Fruit fly (Drosophila melanogaster) whole organism, embryonic: Measurements from ENCODE around the gene CG10804.
A peak's percentile ranks its signal among the peaks of the same experiment; 100 is the strongest.

Experiments
- ATbp ChIP-seq: fragments of 200-800 bp; sonication (Bioruptor generic); optimal IDR thresholded peaks from 2 replicates; lab custom pipeline; 2017; ENCODE audit warnings: missing biosample characterization, mild to moderate bottlenecking, missing genetic modification characterization, missing genetic modification reagents
- Atf-2 ChIP-seq: fragments of 200-800 bp; sonication (Bioruptor generic); optimal IDR thresholded peaks from 2 replicates; lab custom pipeline; 2016; ENCODE audit warnings: missing biosample characterization, missing genetic modification characterization
- CG11093 ChIP-seq: fragments of 200-800 bp; sonication (Bioruptor generic); IDR thresholded peaks from 3 replicates; pipeline ENCODE4 v1.3.6; 2022; ENCODE audit warnings: missing biosample characterization, missing genetic modification characterization
- CG11456 ChIP-seq: fragments of 200-800 bp; sonication (Bioruptor generic); IDR thresholded peaks from 3 replicates; pipeline ENCODE4 v1.3.6; 2022; ENCODE audit warnings: missing biosample characterization, missing genetic modification characterization
- CG13775 ChIP-seq: fragments of 200-800 bp; sonication (Bioruptor generic); optimal IDR thresholded peaks from 3 replicates; lab custom pipeline; 2017; ENCODE audit warnings: missing biosample characterization, mild to moderate bottlenecking, missing genetic modification characterization
- CG15073 ChIP-seq: fragments of 200-800 bp; sonication (Bioruptor generic); optimal IDR thresholded peaks from 2 replicates; lab custom pipeline; 2016; ENCODE audit warnings: missing biosample characterization, missing genetic modification characterization
- CG15479 ChIP-seq: fragments of 200-800 bp; sonication (Bioruptor generic); optimal IDR thresholded peaks from 3 replicates; lab custom pipeline; 2019; ENCODE audit warnings: missing biosample characterization, mild to moderate bottlenecking, missing genetic modification characterization, moderate library complexity
- CG15601 ChIP-seq: fragments of 200-800 bp; sonication (Bioruptor generic); optimal IDR thresholded peaks from 3 replicates; lab custom pipeline; 2019; ENCODE audit warnings: missing biosample characterization, mild to moderate bottlenecking, missing genetic modification characterization, moderate library complexity
- CG17361 ChIP-seq: fragments of 200-800 bp; sonication (Bioruptor generic); IDR thresholded peaks from 3 replicates; pipeline ENCODE4 v1.3.6; 2022; ENCODE audit warnings: missing biosample characterization, missing genetic modification characterization
- CG17612 ChIP-seq: fragments of 200-800 bp; sonication (Bioruptor generic); IDR thresholded peaks from 2 replicates; pipeline ENCODE4 v1.3.6; 2022; ENCODE audit warnings: missing biosample characterization, missing genetic modification characterization
- CG17829 ChIP-seq: fragments of 200-800 bp; optimal IDR thresholded peaks from 2 replicates; lab custom pipeline; 2019; ENCODE audit warnings: missing biosample characterization, mild to moderate bottlenecking, missing genetic modification characterization, moderate library complexity
- CG17912 ChIP-seq: fragments of 200-800 bp; sonication (Bioruptor generic); optimal IDR thresholded peaks from 2 replicates; lab custom pipeline; 2018; ENCODE audit warnings: missing biosample characterization, mild to moderate bottlenecking, missing genetic modification characterization
- CG18262 ChIP-seq: fragments of 200-800 bp; optimal IDR thresholded peaks from 3 replicates; lab custom pipeline; 2019; ENCODE audit warnings: missing biosample characterization, mild to moderate bottlenecking, missing genetic modification characterization, moderate library complexity
- CG18764 ChIP-seq: fragments of 200-800 bp; sonication (Bioruptor generic); optimal IDR thresholded peaks from 3 replicates; lab custom pipeline; 2016; ENCODE audit warnings: missing biosample characterization, missing genetic modification characterization
- CG2129 ChIP-seq: fragments of 200-800 bp; sonication (Bioruptor generic); IDR thresholded peaks from 2 replicates; pipeline ENCODE4 v1.3.6; 2022; ENCODE audit warnings: missing biosample characterization, missing genetic modification characterization; ENCODE audit not compliant: partially characterized antibody
- CG2712 ChIP-seq: fragments of 200-800 bp; optimal IDR thresholded peaks from 3 replicates; lab custom pipeline; 2019; ENCODE audit warnings: missing biosample characterization, mild to moderate bottlenecking, missing genetic modification characterization, moderate library complexity
- CG2875 ChIP-seq: fragments of 200-800 bp; sonication (Bioruptor generic); optimal IDR thresholded peaks from 2 replicates; lab custom pipeline; 2017; ENCODE audit warnings: missing biosample characterization, mild to moderate bottlenecking, missing genetic modification characterization, missing genetic modification reagents
- CG31388 ChIP-seq: fragments of 200-800 bp; sonication (Bioruptor generic); optimal IDR thresholded peaks from 2 replicates; lab custom pipeline; 2016; ENCODE audit warnings: missing biosample characterization, missing genetic modification characterization
- CG32772 ChIP-seq: fragments of 200-800 bp; sonication (Bioruptor generic); IDR thresholded peaks from 2 replicates; pipeline ENCODE4 v1.3.6; 2022; ENCODE audit warnings: missing biosample characterization, missing genetic modification characterization
- CG34376 ChIP-seq: fragments of 200-800 bp; sonication (Bioruptor generic); optimal IDR thresholded peaks from 2 replicates; lab custom pipeline; 2018; ENCODE audit warnings: missing biosample characterization, mild to moderate bottlenecking, missing genetic modification characterization
- CG4328 ChIP-seq: fragments of 200-800 bp; sonication (Bioruptor generic); optimal IDR thresholded peaks from 3 replicates; lab custom pipeline; 2017; ENCODE audit warnings: missing biosample characterization, missing genetic modification reagents, missing genetic modification characterization
- CG6654 ChIP-seq: fragments of 200-800 bp; sonication (Bioruptor generic); optimal IDR thresholded peaks from 2 replicates; lab custom pipeline; 2017; ENCODE audit warnings: missing biosample characterization, mild to moderate bottlenecking, missing genetic modification characterization
- CG7928 ChIP-seq: fragments of 200-800 bp; sonication (Bioruptor generic); optimal IDR thresholded peaks from 2 replicates; lab custom pipeline; 2017; ENCODE audit warnings: missing biosample characterization, mild to moderate bottlenecking, missing genetic modification characterization
- CG9215 ChIP-seq: fragments of 200-800 bp; sonication (Bioruptor generic); IDR thresholded peaks from 2 replicates; pipeline ENCODE4 v1.3.6; 2022; ENCODE audit warnings: missing biosample characterization, missing genetic modification characterization
- Doc2 ChIP-seq: fragments of 200-800 bp; sonication (Bioruptor generic); IDR thresholded peaks from 2 replicates; pipeline ENCODE4 v1.3.6; 2022; ENCODE audit warnings: missing biosample characterization, missing genetic modification characterization
- Gsc ChIP-seq: fragments of 200-800 bp; sonication (Bioruptor generic); IDR thresholded peaks from 2 replicates; pipeline ENCODE4 v1.3.6; 2022; ENCODE audit warnings: missing biosample characterization, missing genetic modification characterization
- Mrtf ChIP-seq: fragments of 200-800 bp; sonication (Bioruptor generic); IDR thresholded peaks from 3 replicates; pipeline ENCODE4 v1.3.6; 2022; ENCODE audit warnings: missing biosample characterization, missing genetic modification characterization
- Oaz ChIP-seq: fragments of 200-800 bp; sonication (Bioruptor generic); IDR thresholded peaks from 2 replicates; pipeline ENCODE4 v1.3.6; 2022; ENCODE audit warnings: missing biosample characterization, missing genetic modification characterization
- Side ChIP-seq: fragments of 200-800 bp; sonication (Bioruptor generic); optimal IDR thresholded peaks from 2 replicates; lab custom pipeline; 2016; ENCODE audit warnings: missing biosample characterization, missing genetic modification characterization
- Tbp ChIP-seq: fragments of >200 bp; optimal IDR thresholded peaks from 2 replicates; lab custom pipeline; 2018; ENCODE audit warnings: missing biosample characterization, missing genetic modification characterization
- al ChIP-seq: fragments of 200-800 bp; sonication (Bioruptor generic); IDR thresholded peaks from 2 replicates; pipeline ENCODE4 v1.3.6; 2022; ENCODE audit warnings: missing biosample characterization, missing genetic modification characterization
- ase ChIP-seq: fragments of 200-800 bp; sonication (Bioruptor generic); IDR thresholded peaks from 3 replicates; pipeline ENCODE4 v1.3.6; 2022; ENCODE audit warnings: missing biosample characterization, missing genetic modification characterization
- ato ChIP-seq: fragments of 200-800 bp; sonication (Bioruptor generic); IDR thresholded peaks from 2 replicates; pipeline ENCODE4 v1.3.6; 2022; ENCODE audit warnings: missing biosample characterization, missing genetic modification characterization; ENCODE audit not compliant: partially characterized antibody
- bsh ChIP-seq, 2 experiments: fragments of 200-800 bp; sonication (Bioruptor generic); optimal IDR thresholded peaks; 2 replicates each; lab custom pipeline; 2017 to 2018; ENCODE audit warnings: mild to moderate bottlenecking in 2 of 2, missing biosample characterization in 2 of 2, missing genetic modification characterization in 2 of 2, moderate library complexity in 1 of 2
- cato ChIP-seq: fragments of 200-800 bp; sonication (Bioruptor generic); optimal IDR thresholded peaks from 2 replicates; lab custom pipeline; 2016; ENCODE audit warnings: missing biosample characterization, missing genetic modification characterization, borderline replicate concordance
- chm ChIP-seq: fragments of 200-800 bp; sonication (Bioruptor generic); IDR thresholded peaks from 2 replicates; pipeline ENCODE4 v1.3.6; 2022; ENCODE audit warnings: missing biosample characterization, missing genetic modification characterization
- chn ChIP-seq: fragments of 200-800 bp; sonication (Bioruptor generic); optimal IDR thresholded peaks from 2 replicates; lab custom pipeline; 2016; ENCODE audit warnings: missing biosample characterization, missing genetic modification characterization
- esg ChIP-seq: fragments of 200-800 bp; sonication (Bioruptor generic); conservative IDR thresholded peaks from 2 replicates; pipeline ENCODE4 v1.3.6; 2022; ENCODE audit warnings: missing biosample characterization, missing genetic modification characterization
- fu2 ChIP-seq: fragments of 200-800 bp; sonication (Bioruptor generic); optimal IDR thresholded peaks from 2 replicates; lab custom pipeline; 2016; ENCODE audit warnings: missing biosample characterization, missing genetic modification characterization
- gro ChIP-seq: fragments of 200-800 bp; sonication (Bioruptor generic); optimal IDR thresholded peaks from 2 replicates; lab custom pipeline; 2016; ENCODE audit warnings: missing biosample characterization, missing genetic modification characterization
- ham ChIP-seq: fragments of 200-800 bp; sonication (Bioruptor generic); IDR thresholded peaks from 2 replicates; pipeline ENCODE4 v1.3.6; 2022; ENCODE audit warnings: missing biosample characterization, missing genetic modification characterization
- jigr1 ChIP-seq: fragments of 200-800 bp; sonication (Bioruptor generic); IDR thresholded peaks from 3 replicates; pipeline ENCODE4 v1.3.6; 2022; ENCODE audit warnings: missing biosample characterization, missing genetic modification characterization
- lov ChIP-seq, 2 experiments: fragments of 200-800 bp in 1 of 2; fragments of >200 bp in 1 of 2; sonication (Bioruptor generic) in 1 of 2; IDR thresholded peaks in 1 of 2; optimal IDR thresholded peaks in 1 of 2; 2 replicates in 1 of 2; 3 replicates in 1 of 2; pipeline versions ENCODE4 v1.3.6 to Lab custom; 2017 to 2022; ENCODE audit warnings: missing biosample characterization in 1 of 2, missing genetic modification characterization in 1 of 2
- nmo ChIP-seq: fragments of 200-800 bp; sonication (Bioruptor generic); optimal IDR thresholded peaks from 2 replicates; lab custom pipeline; 2018; ENCODE audit warnings: missing biosample characterization, mild to moderate bottlenecking, missing genetic modification characterization, moderate library complexity
- pfk ChIP-seq: fragments of 200-800 bp; sonication (Bioruptor generic); optimal IDR thresholded peaks from 2 replicates; lab custom pipeline; 2018; ENCODE audit warnings: missing biosample characterization, mild to moderate bottlenecking, missing genetic modification characterization, moderate library complexity
- pros ChIP-seq: fragments of 200-800 bp; sonication (Bioruptor generic); optimal IDR thresholded peaks from 3 replicates; lab custom pipeline; 2019; ENCODE audit warnings: missing biosample characterization, mild to moderate bottlenecking, missing genetic modification characterization, moderate library complexity
- psq ChIP-seq: fragments of 200-800 bp; sonication (Bioruptor generic); optimal IDR thresholded peaks from 2 replicates; lab custom pipeline; 2017; ENCODE audit warnings: missing biosample characterization, missing genetic modification characterization
- pzg ChIP-seq: fragments of 200-800 bp; sonication (Bioruptor generic); optimal IDR thresholded peaks from 3 replicates; lab custom pipeline; 2018; ENCODE audit warnings: missing biosample characterization, mild to moderate bottlenecking, missing genetic modification characterization, moderate library complexity
- tio ChIP-seq: fragments of 200-800 bp; sonication (Bioruptor generic); optimal IDR thresholded peaks from 2 replicates; lab custom pipeline; 2017; ENCODE audit warnings: missing biosample characterization, missing genetic modification characterization, inconsistent platforms
- trh ChIP-seq: fragments of 200-800 bp; sonication (Bioruptor generic); optimal IDR thresholded peaks from 2 replicates; lab custom pipeline; 2016; ENCODE audit warnings: missing biosample characterization, missing genetic modification characterization
- vfl ChIP-seq: fragments of 200-800 bp; sonication (Bioruptor generic); optimal IDR thresholded peaks from 2 replicates; lab custom pipeline; 2016; ENCODE audit warnings: missing biosample characterization, missing genetic modification characterization

CG10804 gene

DNA sequence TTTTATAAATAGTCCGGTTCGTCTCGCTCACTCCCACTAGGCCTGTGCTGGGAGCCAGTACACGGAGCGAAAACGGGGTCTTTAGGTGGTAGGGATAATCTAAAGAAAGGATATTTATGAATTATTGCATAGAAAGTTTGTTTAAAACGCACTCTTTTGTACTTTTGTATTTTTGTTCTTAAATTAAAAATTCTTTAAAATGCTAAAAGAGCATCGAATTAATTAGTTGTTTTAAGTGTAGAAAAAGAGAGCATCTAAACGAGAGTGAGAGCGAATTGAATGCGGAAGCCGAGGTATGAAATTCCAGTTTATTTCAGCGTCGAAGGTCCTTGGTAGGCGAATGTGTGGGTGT is 54.5 kb downstream of the CG10804 start (continued):
- no peak for TF ChIP-seq pzg
- TF ChIP-seq CG17912 (GFP tag; lab: Kevin White, UChicago) = no peak
- TF ChIP-seq CG17829 (tag; lab: Kevin White, UChicago) = peak; percentile 91
- TF ChIP-seq CG17361 (GFP tag; lab: Robert Waterston, UW) = peak; percentile 56
- TF ChIP-seq Doc2 (GFP tag; lab: Robert Waterston, UW) = no peak
- TF ChIP-seq fu2 (GFP tag; lab: Kevin White, UChicago) = peak; percentile 40
- TF ChIP-seq pros (GFP tag; lab: Kevin White, UChicago) = no peak
- peak; percentile 65 for TF ChIP-seq CG32772 (GFP tag; lab: Robert Waterston, UW)
- no peak for TF ChIP-seq ham (GFP tag; lab: Robert Waterston, UW)
- no peak for TF ChIP-seq CG6654 (GFP tag; lab: Kevin White, UChicago)
- peak; percentile 72 to 90 for TF ChIP-seq bsh (GFP tag; optimal IDR thresholded peaks at IDR 0.05; lab: Kevin White, UChicago)
- no peak for TF ChIP-seq CG11093 (GFP tag; lab: Robert Waterston, UW)
- TF ChIP-seq nmo (GFP tag; lab: Kevin White, UChicago) = peak; percentile 82
- peak; percentile 42; the same call in 1 of the 2 replicates for TF ChIP-seq esg (GFP tag; lab: Robert Waterston, UW)
- peak; percentile 55 for TF ChIP-seq ATbp (GFP tag; lab: Kevin White, UChicago)
- peak; percentile 83 for TF ChIP-seq CG13775 (GFP tag; lab: Kevin White, UChicago)
- TF ChIP-seq ase (GFP tag; lab: Robert Waterston, UW) = 0 out of 3 replicates have a peak, but pooled peaks have one; percentile 63
- TF ChIP-seq Atf-2 (GFP tag; lab: Kevin White, UChicago) = peak; percentile 79
- 0 out of 2 replicates have a peak, but pooled peaks have one; percentile 29 for TF ChIP-seq CG9215 (GFP tag; lab: Robert Waterston, UW)
- peak; percentile 63 for TF ChIP-seq CG2875 (GFP tag; lab: Kevin White, UChicago)
- no peak for TF ChIP-seq CG2129 (GFP tag; lab: Robert Waterston, UW)
- no peak for TF ChIP-seq ato
- peak; percentile 69 for TF ChIP-seq CG15601 (tag; lab: Kevin White, UChicago)
- peak; percentile 34 for TF ChIP-seq vfl
- TF ChIP-seq CG4328 (GFP tag; lab: Kevin White, UChicago) = no peak
- peak; percentile 23 for TF ChIP-seq CG15073 (GFP tag; lab: Kevin White, UChicago)
- TF ChIP-seq chn (GFP tag; lab: Kevin White, UChicago) = peak; percentile 88
- TF ChIP-seq trh (GFP tag; lab: Kevin White, UChicago) = peak; percentile 42
- TF ChIP-seq CG11456 (GFP tag; lab: Robert Waterston, UW) = peak; percentile 57; the same call in 1 of the 3 replicates
- TF ChIP-seq CG31388 (GFP tag; lab: Kevin White, UChicago) = no peak
- TF ChIP-seq psq (GFP tag; lab: Kevin White, UChicago) = peak; percentile 37
- no peak for TF ChIP-seq CG7928 (GFP tag; lab: Kevin White, UChicago)
- peak; percentile 76 for TF ChIP-seq tio
- TF ChIP-seq Mrtf = no peak
- TF ChIP-seq Side (GFP tag; lab: Kevin White, UChicago) = peak; percentile 67
- TF ChIP-seq CG2712 = peak; percentile 93
- TF ChIP-seq CG15479 = peak; percentile 71
- peak; percentile 84 for TF ChIP-seq chm
- 0 out of 2 replicates have a peak, but pooled peaks have one; percentile 38 for TF ChIP-seq al (GFP tag; lab: Robert Waterston, UW)
- TF ChIP-seq Tbp (GFP tag; lab: Kevin White, UChicago) = no peak
- TF ChIP-seq cato (GFP tag; lab: Kevin White, UChicago) = peak; percentile 48
- peak; percentile 91 for TF ChIP-seq CG18262
- TF ChIP-seq gro (GFP tag; lab: Kevin White, UChicago) = peak; percentile 53
- no peak for TF ChIP-seq CG17612 (GFP tag; lab: Robert Waterston, UW)
- TF ChIP-seq jigr1 (GFP tag; lab: Robert Waterston, UW) = no peak
- TF ChIP-seq Oaz (GFP tag; lab: Robert Waterston, UW) = no peak
- no peak for TF ChIP-seq CG34376 (GFP tag; lab: Kevin White, UChicago)
- no peak for TF ChIP-seq lov (optimal IDR thresholded peaks at IDR 0.05; lab: Kevin White, UChicago)
- 0 out of 3 replicates have a peak, but pooled peaks have one; percentile 69 for TF ChIP-seq lov (GFP tag; IDR thresholded peaks at IDR 0.05; lab: Robert Waterston, UW)
- TF ChIP-seq pfk (GFP tag; lab: Kevin White, UChicago) = no peak
- no peak for TF ChIP-seq Gsc (GFP tag; lab: Robert Waterston, UW)
- TF ChIP-seq CG18764 = no peak
